Worm (Caenorhabditis elegans) whole organism, L4 larva: ENCODE measurements around the gene F43E12.1.

Source experiments
- ama-1 ChIP-seq: fragments of 150-350 bp; optimal IDR thresholded peaks from 2 replicates; lab custom pipeline; 2014; ENCODE audit warnings: inconsistent platforms, mixed read lengths
- ces-1 ChIP-seq: fragments of 150-350 bp; sonication (generic microtip); optimal IDR thresholded peaks from 4 replicates; lab custom pipeline; 2014; ENCODE audit warnings: missing biosample characterization, missing genetic modification reagents, missing genetic modification characterization
- ctbp-1 ChIP-seq: fragments of 200-800 bp; sonication (Bioruptor generic); IDR thresholded peaks from 2 replicates; pipeline ENCODE4 v1.3.6; 2022; ENCODE audit warnings: missing genetic modification reagents, missing genetic modification characterization, missing compliant biosample characterization
- fos-1 ChIP-seq: fragments of 150-350 bp; optimal IDR thresholded peaks from 2 replicates; lab custom pipeline; 2014; ENCODE audit warnings: missing biosample characterization, missing genetic modification characterization
- lin-38 ChIP-seq: fragments of 200-800 bp; sonication (Bioruptor generic); IDR thresholded peaks from 2 replicates; pipeline ENCODE4 v1.3.6; 2022; ENCODE audit warnings: missing genetic modification reagents, missing genetic modification characterization, missing compliant biosample characterization
- lin-39 ChIP-seq: fragments of 150-350 bp; optimal IDR thresholded peaks from 2 replicates; lab custom pipeline; 2014; ENCODE audit warnings: missing biosample characterization, missing genetic modification reagents, missing genetic modification characterization
- mdt-29 ChIP-seq: fragments of 200-800 bp; sonication (Bioruptor generic); IDR thresholded peaks from 2 replicates; pipeline ENCODE4 v1.3.6; 2022; ENCODE audit warnings: missing genetic modification reagents, missing genetic modification characterization, missing compliant biosample characterization
- mes-2 ChIP-seq: sonication (generic microtip); optimal IDR thresholded peaks from 2 replicates; lab custom pipeline; 2016; ENCODE audit warnings: missing genotype, mild to moderate bottlenecking, missing genetic modification characterization, missing compliant biosample characterization; ENCODE audit not compliant: poor library complexity, severe bottlenecking
- set-16 ChIP-seq: fragments of 200-800 bp; sonication (Bioruptor generic); IDR thresholded peaks from 2 replicates; pipeline ENCODE4 v1.3.6; 2022; ENCODE audit warnings: missing genetic modification reagents, missing genetic modification characterization, missing compliant biosample characterization
- tag-97 ChIP-seq: fragments of 200-800 bp; sonication (Bioruptor generic); IDR thresholded peaks from 2 replicates; pipeline ENCODE4 v1.3.6; 2022; ENCODE audit warnings: missing genetic modification characterization, missing compliant biosample characterization
- unc-62 ChIP-seq, 3 experiments: fragments of 150-350 bp in 1 of 3; sonication (generic microtip); optimal IDR thresholded peaks in 2 of 3; peaks in 1 of 3; 1 replicate in 1 of 3; 2 replicates in 2 of 3; lab custom pipeline; 2014 to 2017; ENCODE audit warnings: missing biosample characterization in 3 of 3, missing genetic modification characterization in 3 of 3, missing genetic modification reagents in 3 of 3, missing genotype in 1 of 3
- zfp-3 ChIP-seq: fragments of 200-800 bp; sonication (Bioruptor generic); conservative IDR thresholded peaks from 2 replicates; pipeline ENCODE4 v1.3.6; 2022; ENCODE audit warnings: missing genetic modification reagents, missing genetic modification characterization, missing compliant biosample characterization
- ztf-11 ChIP-seq: fragments of 150-350 bp; optimal IDR thresholded peaks from 2 replicates; lab custom pipeline; 2014; ENCODE audit warnings: missing biosample characterization, missing genetic modification characterization

DNA sequence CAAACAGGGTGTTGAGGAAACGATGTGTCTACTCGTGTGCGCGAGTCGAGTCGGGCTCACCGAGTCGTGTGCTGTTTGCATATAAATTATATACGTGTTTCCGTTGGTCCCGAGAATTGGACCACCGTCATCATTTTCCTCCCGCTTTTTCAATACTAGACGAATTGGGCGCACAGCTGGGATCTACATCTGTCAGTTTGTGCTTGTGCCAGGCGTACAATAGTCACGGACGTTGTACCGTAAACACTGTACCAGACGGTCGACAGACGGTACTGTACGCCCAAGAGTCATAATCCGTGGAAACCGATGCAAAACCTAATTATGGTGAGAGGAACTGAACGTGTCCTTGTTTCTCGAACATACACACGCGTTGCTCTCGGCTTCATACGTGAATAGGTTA lies 31.7 kb downstream of the F43E12.1 start:
- TF ChIP-seq zfp-3 (no peak), lin-38 (GFP tag; lab: Robert Waterston, UW) (no peak), ztf-11 (tag; lab: Kevin White, UChicago) (no peak), ctbp-1 (GFP tag; lab: Robert Waterston, UW) (no peak), tag-97 (GFP tag; lab: Robert Waterston, UW) (no peak), ces-1 (GFP tag; lab: Kevin White, UChicago) (no peak), mes-2 (no peak), fos-1 (tag; lab: Kevin White, UChicago) (no peak), mdt-29 (GFP tag; lab: Robert Waterston, UW) (no peak), unc-62 (GFP tag; optimal IDR thresholded peaks at IDR 0.05 in 1 of 2; lab: Kevin White, UChicago) (no peak), unc-62 (tag; optimal IDR thresholded peaks at IDR 0.05; lab: Kevin White, UChicago) (no peak), set-16 (no peak), lin-39 (tag; lab: Kevin White, UChicago) (no peak), ama-1 (lab: Kevin White, UChicago) (no peak)
